Worm (Caenorhabditis elegans): ENCODE results near the gene T06C12.9.
"Not testable (repeated sequence)": the region's sequence is repeated elsewhere in the genome, so short reads cannot be mapped to it uniquely, and the experiment has no call there.

ce11 chrV:15905530-15905929, 19.7 kb upstream of the T06C12.9 start, which contains the start of the genes F35E8.1 and F35E8.2:
- TF ChIP-seq tbx-11 (GFP tag; IDR thresholded peaks at IDR 0.05); sea-1 (GFP tag; conservative IDR thresholded peaks at IDR 0.05); tbx-37 (GFP tag; conservative IDR thresholded peaks at IDR 0.05); scrt-1 (GFP tag; IDR thresholded peaks at IDR 0.05); ama-1 (optimal IDR thresholded peaks at IDR 0.05); aly-1 (tag; optimal IDR thresholded peaks at IDR 0.05); ceh-13 (GFP tag; optimal IDR thresholded peaks at IDR 0.05): not testable (repeated sequence)
